Fruit fly (Drosophila melanogaster) whole organism, prepupa: ENCODE results near the gene CG31921.
A peak's percentile ranks its signal among the peaks of the same experiment; 100 is the strongest.

Experiments
- CG10669 ChIP-seq: fragments of 200-800 bp; sonication (Bioruptor generic); optimal IDR thresholded peaks from 3 replicates; lab custom pipeline; 2018; ENCODE audit warnings: missing biosample characterization, mild to moderate bottlenecking, missing genetic modification characterization, moderate library complexity
- CG11294 ChIP-seq: fragments of 200-800 bp; sonication (Bioruptor generic); IDR thresholded peaks from 2 replicates; pipeline ENCODE4 v1.3.6; 2022; ENCODE audit warnings: missing biosample characterization, missing genetic modification characterization
- CG1621 ChIP-seq: fragments of 200-800 bp; sonication (Bioruptor generic); optimal IDR thresholded peaks from 3 replicates; lab custom pipeline; 2018; ENCODE audit warnings: missing biosample characterization, mild to moderate bottlenecking, missing genetic modification characterization
- CG16779 ChIP-seq: fragments of 200-800 bp; sonication (Bioruptor generic); optimal IDR thresholded peaks from 3 replicates; lab custom pipeline; 2017; ENCODE audit warnings: missing biosample characterization, mild to moderate bottlenecking, missing genetic modification characterization
- CG6276 ChIP-seq: fragments of 200-800 bp; sonication (Bioruptor generic); optimal IDR thresholded peaks from 2 replicates; lab custom pipeline; 2017; ENCODE audit warnings: missing biosample characterization, mild to moderate bottlenecking, missing genetic modification characterization
- Eip75B ChIP-seq: fragments of 200-800 bp; sonication (Bioruptor generic); optimal IDR thresholded peaks from 3 replicates; lab custom pipeline; 2016; ENCODE audit warnings: missing biosample characterization, missing genetic modification characterization
- Gug ChIP-seq: fragments of 200-800 bp; sonication (Bioruptor generic); IDR thresholded peaks from 2 replicates; pipeline ENCODE4 v1.3.6; 2022; ENCODE audit warnings: missing biosample characterization, missing genetic modification characterization
- Hr38 ChIP-seq: sonication (Bioruptor generic); optimal IDR thresholded peaks from 2 replicates; lab custom pipeline; 2016; ENCODE audit warnings: missing biosample characterization, missing genetic modification characterization
- Met ChIP-seq: fragments of 200-800 bp; sonication (Bioruptor generic); optimal IDR thresholded peaks from 3 replicates; lab custom pipeline; 2016; ENCODE audit warnings: missing biosample characterization, missing genetic modification characterization
- OdsH ChIP-seq: fragments of 200-800 bp; sonication (Bioruptor generic); optimal IDR thresholded peaks from 3 replicates; lab custom pipeline; 2016; ENCODE audit warnings: missing biosample characterization, missing genetic modification characterization
- Sox14 ChIP-seq: fragments of 200-800 bp; sonication (Bioruptor generic); optimal IDR thresholded peaks from 3 replicates; lab custom pipeline; 2016; ENCODE audit warnings: missing biosample characterization, missing genetic modification characterization
- dac ChIP-seq: fragments of 200-800 bp; sonication (Bioruptor generic); optimal IDR thresholded peaks from 2 replicates; lab custom pipeline; 2017; ENCODE audit warnings: missing biosample characterization, mild to moderate bottlenecking, missing genetic modification characterization
- fd59A ChIP-seq: fragments of 200-800 bp; sonication (Bioruptor generic); optimal IDR thresholded peaks from 2 replicates; lab custom pipeline; 2017; ENCODE audit warnings: missing biosample characterization, mild to moderate bottlenecking, missing genetic modification characterization, missing genetic modification reagents

dm6 chr2L:294452-295362, 37.4 kb downstream of the CG31921 start, which contains the start of the genes U2af38 and Stip1:
- no peak for TF ChIP-seq fd59A
- TF ChIP-seq Gug (GFP tag; lab: Robert Waterston, UW) = no peak
- TF ChIP-seq Hr38 = no peak
- TF ChIP-seq CG16779 (tag; lab: Kevin White, UChicago) = no peak
- no peak for TF ChIP-seq CG1621 (tag; lab: Kevin White, UChicago)
- no peak for TF ChIP-seq CG6276 (GFP tag; lab: Kevin White, UChicago)
- no peak for TF ChIP-seq Eip75B (GFP tag; lab: Kevin White, UChicago)
- no peak for TF ChIP-seq dac (GFP tag; lab: Kevin White, UChicago)
- no peak for TF ChIP-seq CG10669 (GFP tag; lab: Kevin White, UChicago)
- TF ChIP-seq OdsH = no peak
- peak; percentile 20 for TF ChIP-seq Sox14
- TF ChIP-seq Met (GFP tag; lab: Kevin White, UChicago) = no peak
- TF ChIP-seq CG11294 (GFP tag; lab: Robert Waterston, UW) = no peak
